Fruit fly (Drosophila melanogaster) whole organism: ENCODE data around the gene ND-49L.

Experiments
- CG8478 ChIP-seq: fragments of >200 bp; optimal IDR thresholded peaks from 2 replicates; lab custom pipeline; 2018; ENCODE audit warnings: inconsistent platforms
- pan ChIP-seq: fragments of >200 bp; optimal IDR thresholded peaks from 2 replicates; lab custom pipeline; 2017
- psq ChIP-seq: fragments of >200 bp; optimal IDR thresholded peaks from 2 replicates; lab custom pipeline; 2017
- usp ChIP-seq: fragments of >200 bp; optimal IDR thresholded peaks from 2 replicates; lab custom pipeline; 2017; ENCODE audit warnings: missing biosample characterization, missing genetic modification characterization, mixed read lengths

- TF ChIP-seq CG8478 (no peak), pan (lab: Kevin White, UChicago) (no peak), psq (lab: Kevin White, UChicago) (no peak), usp (GFP tag; lab: Kevin White, UChicago) (no peak)
These were observed 30.4 kb downstream of the ND-49L start for dm6 chr3R:25388522-25388921.
